Worm (Caenorhabditis elegans) whole organism, L4 larva: Measurements from ENCODE around the gene F22E5.2.
"Not testable (repeated sequence)": the region's sequence is repeated elsewhere in the genome, so short reads cannot be mapped to it uniquely, and the experiment has no call there.

Experiments used
- dmd-9 ChIP-seq: fragments of 200-800 bp; sonication (Bioruptor generic); IDR thresholded peaks from 2 replicates; pipeline ENCODE4 v1.3.6; 2022; ENCODE audit warnings: missing genetic modification reagents, missing genetic modification characterization, missing compliant biosample characterization
- hmg-1.1 ChIP-seq: fragments of 200-800 bp; sonication (Bioruptor generic); IDR thresholded peaks from 2 replicates; pipeline ENCODE4 v1.3.6; 2022; ENCODE audit warnings: missing genetic modification reagents, missing genetic modification characterization, missing compliant biosample characterization
- zag-1 ChIP-seq: fragments of 150-350 bp; optimal IDR thresholded peaks from 2 replicates; lab custom pipeline; 2014; ENCODE audit warnings: missing biosample characterization, missing genetic modification characterization
- ztf-11 ChIP-seq: fragments of 150-350 bp; optimal IDR thresholded peaks from 2 replicates; lab custom pipeline; 2014; ENCODE audit warnings: missing biosample characterization, missing genetic modification characterization

DNA sequence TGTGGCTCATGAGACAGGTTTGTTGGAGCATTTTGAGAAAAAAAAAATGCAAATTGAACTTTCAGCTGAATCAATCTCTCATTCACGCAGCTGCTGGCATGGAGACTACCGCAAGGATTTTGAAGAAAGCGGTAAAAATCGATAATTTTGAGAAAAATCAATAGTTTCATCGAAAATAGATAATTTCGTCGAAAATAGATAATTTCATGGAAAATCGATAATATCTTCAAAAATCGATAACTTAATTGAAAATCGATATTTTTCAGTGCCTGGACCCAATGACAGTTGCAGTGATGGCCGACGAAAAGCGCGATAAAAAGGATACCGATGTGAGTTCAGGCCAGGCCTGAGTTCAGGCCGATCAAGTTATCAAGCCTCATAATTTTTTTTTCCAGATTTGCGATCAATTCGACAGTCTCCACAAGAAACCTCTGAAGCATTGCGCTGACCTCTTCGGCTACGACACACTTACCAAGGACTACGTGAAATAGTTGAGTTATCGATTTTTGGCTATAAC is 42.2 kb upstream of the F22E5.2 start, which contains the start of gene D2062.4:
- not testable (repeated sequence) for TF ChIP-seq ztf-11 (tag; lab: Kevin White, UChicago); dmd-9 (GFP tag; lab: Robert Waterston, UW); hmg-1.1; zag-1 (tag; lab: Kevin White, UChicago)
